Worm (Caenorhabditis elegans): Measurements from ENCODE around the gene lgc-46.

DNA sequence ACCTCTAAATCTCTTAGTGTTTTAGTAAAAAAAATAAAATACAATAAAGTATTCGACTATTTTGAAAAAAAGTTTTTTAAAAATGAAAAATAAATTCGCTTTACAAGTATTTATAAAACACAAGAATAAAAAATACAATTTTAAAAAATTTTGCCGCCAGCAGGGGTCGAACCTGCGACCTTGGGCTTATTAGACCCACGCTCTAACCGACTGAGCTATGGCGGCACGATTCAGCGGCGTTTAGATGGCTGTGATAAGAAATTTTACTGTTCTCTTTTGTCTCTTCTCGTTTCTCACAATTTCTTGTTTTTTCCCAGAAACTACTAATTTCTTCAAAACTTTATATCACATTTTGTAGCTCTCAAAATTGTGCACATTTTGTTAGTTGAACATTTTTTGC lies 27.4 kb upstream of the lgc-46 start:
- TF ChIP-seq zip-4 (GFP tag; optimal IDR thresholded peaks at IDR 0.05): no peak
- no peak for TF ChIP-seq mdl-1 (tag; optimal IDR thresholded peaks at IDR 0.05)
- TF ChIP-seq lin-15B (tag; optimal IDR thresholded peaks at IDR 0.05): no peak
- TF ChIP-seq snpc-4 (tag; optimal IDR thresholded peaks at IDR 0.05): no peak
- TF ChIP-seq elt-3 (tag; optimal IDR thresholded peaks at IDR 0.05): no peak
- no peak for TF ChIP-seq efl-3 (GFP tag; optimal IDR thresholded peaks at IDR 0.05)
- no peak for TF ChIP-seq egl-27 (tag; optimal IDR thresholded peaks at IDR 0.05)
- TF ChIP-seq blmp-1 (tag; optimal IDR thresholded peaks at IDR 0.05): no peak
